Fruit fly (Drosophila melanogaster): ENCODE results near the gene CG15628.

Gene CG15628

dm6 chr2L:4856118-4856517, 34.5 kb downstream of the CG15628 start (continued):
- TF ChIP-seq mld (GFP tag; IDR thresholded peaks at IDR 0.05; ENCODE audit: partially characterized antibody): no peak
- TF ChIP-seq ash1 (GFP tag; optimal IDR thresholded peaks at IDR 0.05): no peak
- TF ChIP-seq Hr51 (GFP tag; optimal IDR thresholded peaks at IDR 0.05): peak in 1 of 2 experiments; percentile 78
- no peak for TF ChIP-seq Opbp (GFP tag; IDR thresholded peaks at IDR 0.05; ENCODE audit: partially characterized antibody)
- peak; percentile 41; the same call in 1 of the 3 replicates for TF ChIP-seq CG2889 (GFP tag; IDR thresholded peaks at IDR 0.05)
- TF ChIP-seq Mad (GFP tag; optimal IDR thresholded peaks at IDR 0.05): no peak
- peak; percentile 36 for TF ChIP-seq CG15514 (GFP tag; optimal IDR thresholded peaks at IDR 0.05)
- TF ChIP-seq pros (GFP tag; optimal IDR thresholded peaks at IDR 0.05): no peak
- TF ChIP-seq dysf (GFP tag; IDR thresholded peaks at IDR 0.05): peak; percentile 52; the same call in 1 of the 3 replicates
- peak; percentile 38; the same call in 1 of the 2 replicates for TF ChIP-seq E2f2 (GFP tag; IDR thresholded peaks at IDR 0.05)
- TF ChIP-seq CG14710 (tag; optimal IDR thresholded peaks at IDR 0.05): peak; percentile 67
- peak; percentile 39 for TF ChIP-seq Hr3 (GFP tag; optimal IDR thresholded peaks at IDR 0.05)
- TF ChIP-seq CG6765 (GFP tag; optimal IDR thresholded peaks at IDR 0.05): peak; percentile 27
- peak; percentile 57 for TF ChIP-seq Spps (tag; optimal IDR thresholded peaks at IDR 0.05)
- TF ChIP-seq CG32767 (GFP tag; IDR thresholded peaks at IDR 0.05): peak; percentile 71
- TF ChIP-seq gsb (GFP tag; IDR thresholded peaks at IDR 0.05): no peak
- no peak for TF ChIP-seq CG12155 (GFP tag; optimal IDR thresholded peaks at IDR 0.05)
- peak; percentile 39 for TF ChIP-seq CG4707 (GFP tag; optimal IDR thresholded peaks at IDR 0.05)
- peak; percentile 82 for TF ChIP-seq CG17359 (tag; optimal IDR thresholded peaks at IDR 0.05)
- TF ChIP-seq CG15011 (GFP tag; optimal IDR thresholded peaks at IDR 0.05): peak; percentile 45
- no peak for TF ChIP-seq CG12299 (tag; optimal IDR thresholded peaks at IDR 0.05)
- peak; percentile 39 for TF ChIP-seq CG10147 (GFP tag; optimal IDR thresholded peaks at IDR 0.05)
- no peak for TF ChIP-seq kay (GFP tag; optimal IDR thresholded peaks at IDR 0.05)
- peak; percentile 52; the same call in 1 of the 2 replicates for TF ChIP-seq stc (GFP tag; IDR thresholded peaks at IDR 0.05)
- peak; percentile 74 for TF ChIP-seq CG7556 (GFP tag; optimal IDR thresholded peaks at IDR 0.05)
- TF ChIP-seq YL-1 (GFP tag; optimal IDR thresholded peaks at IDR 0.05): no peak
- TF ChIP-seq CG6272 (GFP tag; IDR thresholded peaks at IDR 0.05): 0 out of 2 replicates have a peak, but pooled peaks have one; percentile 29
- peak; percentile 80 for TF ChIP-seq CG17361 (GFP tag; IDR thresholded peaks at IDR 0.05)
- TF ChIP-seq CG7839 (tag; optimal IDR thresholded peaks at IDR 0.05): peak; percentile 78
- TF ChIP-seq CG8944 (GFP tag; optimal IDR thresholded peaks at IDR 0.05): no peak
- TF ChIP-seq CG9727 (GFP tag; optimal IDR thresholded peaks at IDR 0.05): peak; percentile 48
- TF ChIP-seq BtbVII (GFP tag; optimal IDR thresholded peaks at IDR 0.05): peak; percentile 48
- no peak for TF ChIP-seq Lim3 (GFP tag; IDR thresholded peaks at IDR 0.05)
- TF ChIP-seq CG11695 (GFP tag; IDR thresholded peaks at IDR 0.05): peak; percentile 71
- TF ChIP-seq CG3838 (GFP tag; optimal IDR thresholded peaks at IDR 0.05): no peak
- peak; percentile 32; the same call in 1 of the 3 replicates for TF ChIP-seq CG7357 (GFP tag; IDR thresholded peaks at IDR 0.05)
- TF ChIP-seq CG17328 (GFP tag; IDR thresholded peaks at IDR 0.05): peak; percentile 74
- no peak for TF ChIP-seq Neu2 (GFP tag; optimal IDR thresholded peaks at IDR 0.05; ENCODE audit: borderline replicate concordance)
- peak; percentile 56 for TF ChIP-seq CG14667 (GFP tag; IDR thresholded peaks at IDR 0.05)
- peak; percentile 35 for TF ChIP-seq HmgZ (tag; optimal IDR thresholded peaks at IDR 0.05)
- peak; percentile 73 for TF ChIP-seq ara (GFP tag; IDR thresholded peaks at IDR 0.05)
- no peak for TF ChIP-seq tx (GFP tag; optimal IDR thresholded peaks at IDR 0.05)
- peak; percentile 50 for TF ChIP-seq CG6254 (GFP tag; optimal IDR thresholded peaks at IDR 0.05)
- TF ChIP-seq CG18619 (GFP tag; optimal IDR thresholded peaks at IDR 0.05): peak; percentile 5
- peak; percentile 81 for TF ChIP-seq CG10979 (tag; optimal IDR thresholded peaks at IDR 0.05)
- TF ChIP-seq toy (GFP tag; IDR thresholded peaks at IDR 0.05): no peak
- TF ChIP-seq kah (GFP tag; optimal IDR thresholded peaks at IDR 0.05): peak; percentile 20
- TF ChIP-seq Eip74EF (GFP tag; optimal IDR thresholded peaks at IDR 0.05): peak in 1 of 2 experiments; percentile 2
- TF ChIP-seq Med (GFP tag): peak; percentile 71
- TF ChIP-seq CG10654 (GFP tag; optimal IDR thresholded peaks at IDR 0.05): peak; percentile 46
